Worm (Caenorhabditis elegans): Measurements from ENCODE around the gene C44B7.5.

ce11 chrII:6821832-6822231, 50.6 kb downstream of the C44B7.5 start:
- TF ChIP-seq nhr-11 (tag; optimal IDR thresholded peaks at IDR 0.05) (no peak), lsy-2 (tag; optimal IDR thresholded peaks at IDR 0.05) (no peak), nhr-25 (tag; optimal IDR thresholded peaks at IDR 0.05) (no peak), ceh-82 (tag; optimal IDR thresholded peaks at IDR 0.05) (no peak), mab-5 (tag; optimal IDR thresholded peaks at IDR 0.05) (no peak), nhr-237 (tag; optimal IDR thresholded peaks at IDR 0.05) (no peak), ztf-1 (GFP tag; conservative IDR thresholded peaks at IDR 0.05) (no peak)
